Worm (Caenorhabditis elegans): Measurements from ENCODE around the gene C07G3.15.

- TF ChIP-seq ztf-29 (GFP tag; IDR thresholded peaks at IDR 0.05): no peak
- no peak for TF ChIP-seq klf-2 (GFP tag; conservative IDR thresholded peaks at IDR 0.05)
- no peak for TF ChIP-seq T22C8.4 (GFP tag; IDR thresholded peaks at IDR 0.05)
- TF ChIP-seq flt-1 (GFP tag; IDR thresholded peaks at IDR 0.05): no peak
Measured at ce11 chrV:3524970-3525369, 28.2 kb upstream of the C07G3.15 start, which contains the start of gene T24A6.7.
